Worm (Caenorhabditis elegans) whole organism, L3 larva: ENCODE measurements around the gene erfa-3.

Source experiments
- R02D3.7 ChIP-seq: fragments of 150-350 bp; optimal IDR thresholded peaks from 2 replicates; lab custom pipeline; 2014; ENCODE audit warnings: missing biosample characterization, missing genetic modification characterization
- ZK546.5 ChIP-seq: sonication (generic microtip); optimal IDR thresholded peaks from 2 replicates; lab custom pipeline; 2017; ENCODE audit warnings: missing biosample characterization, missing genetic modification characterization
- aly-2 ChIP-seq: fragments of 150-350 bp; optimal IDR thresholded peaks from 2 replicates; lab custom pipeline; 2014; ENCODE audit warnings: missing biosample characterization, missing genetic modification characterization
- ama-1 ChIP-seq: fragments of 150-350 bp; optimal IDR thresholded peaks from 2 replicates; lab custom pipeline; 2018
- ceh-16 ChIP-seq: sonication (generic microtip); optimal IDR thresholded peaks from 2 replicates; lab custom pipeline; 2017; ENCODE audit warnings: missing biosample characterization, missing genetic modification characterization
- ceh-28 ChIP-seq: fragments of 150-350 bp; optimal IDR thresholded peaks from 2 replicates; lab custom pipeline; 2014; ENCODE audit warnings: missing biosample characterization, missing genetic modification reagents, missing genetic modification characterization
- ceh-82 ChIP-seq: fragments of 150-350 bp; optimal IDR thresholded peaks from 2 replicates; lab custom pipeline; 2014; ENCODE audit warnings: missing biosample characterization, missing genetic modification characterization
- ceh-9 ChIP-seq: sonication (generic microtip); optimal IDR thresholded peaks from 2 replicates; lab custom pipeline; 2018; ENCODE audit warnings: missing biosample characterization, missing genetic modification characterization
- daf-12 ChIP-seq: fragments of 150-350 bp; optimal IDR thresholded peaks from 2 replicates; lab custom pipeline; 2014; ENCODE audit warnings: missing biosample characterization, missing genetic modification reagents, missing genetic modification characterization
- egl-27 ChIP-seq: sonication (generic microtip); optimal IDR thresholded peaks from 4 replicates; lab custom pipeline; 2017; ENCODE audit warnings: missing biosample characterization, missing genetic modification reagents, missing genetic modification characterization
- egl-5 ChIP-seq: fragments of 150-350 bp; optimal IDR thresholded peaks from 2 replicates; lab custom pipeline; 2017; ENCODE audit warnings: missing biosample characterization, missing genetic modification reagents, missing genetic modification characterization, inconsistent platforms
- elt-1 ChIP-seq: fragments of 150-350 bp; optimal IDR thresholded peaks from 2 replicates; lab custom pipeline; 2014; ENCODE audit warnings: missing biosample characterization, missing genetic modification characterization
- elt-2 ChIP-seq: sonication (generic microtip); optimal IDR thresholded peaks from 2 replicates; lab custom pipeline; 2016; ENCODE audit warnings: missing genetic modification reagents, mild to moderate bottlenecking, missing genetic modification characterization, missing compliant biosample characterization
- elt-3 ChIP-seq, 3 experiments: fragments of 150-350 bp in 1 of 3; sonication (generic microtip) in 2 of 3; optimal IDR thresholded peaks; 2 replicates in 2 of 3; 4 replicates in 1 of 3; lab custom pipeline; 2014 to 2017; ENCODE audit warnings: missing biosample characterization in 3 of 3, missing genetic modification characterization in 3 of 3
- eor-1 ChIP-seq, 2 experiments: fragments of 150-350 bp; optimal IDR thresholded peaks; 2 replicates each; lab custom pipeline; 2014 to 2018; ENCODE audit warnings: missing biosample characterization in 2 of 2, missing genetic modification characterization in 2 of 2
- fkh-10 ChIP-seq: sonication (generic microtip); optimal IDR thresholded peaks from 2 replicates; lab custom pipeline; 2017; ENCODE audit warnings: missing biosample characterization, missing genetic modification reagents, missing genetic modification characterization
- fkh-2 ChIP-seq: fragments of 150-350 bp; optimal IDR thresholded peaks from 2 replicates; lab custom pipeline; 2014; ENCODE audit warnings: missing biosample characterization, missing genetic modification reagents, missing genetic modification characterization
- fos-1 ChIP-seq: fragments of 150-350 bp; optimal IDR thresholded peaks from 2 replicates; lab custom pipeline; 2014; ENCODE audit warnings: missing biosample characterization, missing genetic modification characterization
- hmg-11 ChIP-seq: sonication (generic microtip); optimal IDR thresholded peaks from 2 replicates; lab custom pipeline; 2016; ENCODE audit warnings: missing genetic modification characterization, missing compliant biosample characterization
- jun-1 ChIP-seq: fragments of 150-350 bp; optimal IDR thresholded peaks from 2 replicates; lab custom pipeline; 2014; ENCODE audit warnings: missing biosample characterization, missing genetic modification reagents, missing genetic modification characterization
- lin-15B ChIP-seq: fragments of 150-350 bp; optimal IDR thresholded peaks from 2 replicates; lab custom pipeline; 2014; ENCODE audit warnings: missing biosample characterization, missing genetic modification characterization
- lin-39 ChIP-seq: fragments of 150-350 bp; optimal IDR thresholded peaks from 2 replicates; lab custom pipeline; 2018; ENCODE audit warnings: missing biosample characterization, missing genetic modification reagents, missing genetic modification characterization
- lsy-12 ChIP-seq: sonication (generic microtip); optimal IDR thresholded peaks from 2 replicates; lab custom pipeline; 2016; ENCODE audit warnings: mild to moderate bottlenecking, missing genetic modification characterization, missing compliant biosample characterization
- mdl-1 ChIP-seq: fragments of 150-350 bp; optimal IDR thresholded peaks from 2 replicates; lab custom pipeline; 2014; ENCODE audit warnings: missing biosample characterization, missing genetic modification characterization
- mml-1 ChIP-seq: fragments of 150-350 bp; sonication (generic microtip); optimal IDR thresholded peaks from 3 replicates; lab custom pipeline; 2014; ENCODE audit warnings: missing biosample characterization, missing genetic modification characterization
- nfya-1 ChIP-seq: sonication (generic microtip); optimal IDR thresholded peaks from 2 replicates; lab custom pipeline; 2017; ENCODE audit warnings: missing genetic modification characterization, mild to moderate bottlenecking, missing compliant biosample characterization, antibody characterized with exemption, moderate library complexity; ENCODE audit not compliant: insufficient read depth
- nhr-11 ChIP-seq: fragments of 150-350 bp; optimal IDR thresholded peaks from 2 replicates; lab custom pipeline; 2014; ENCODE audit warnings: missing biosample characterization, missing genetic modification characterization
- nhr-12 ChIP-seq: fragments of 150-350 bp; optimal IDR thresholded peaks from 2 replicates; lab custom pipeline; 2014; ENCODE audit warnings: missing biosample characterization, missing genetic modification characterization
- nhr-23 ChIP-seq: fragments of 150-350 bp; optimal IDR thresholded peaks from 2 replicates; lab custom pipeline; 2014; ENCODE audit warnings: missing biosample characterization, missing genetic modification reagents, missing genetic modification characterization
- nhr-237 ChIP-seq: fragments of 150-350 bp; optimal IDR thresholded peaks from 2 replicates; lab custom pipeline; 2014; ENCODE audit warnings: missing biosample characterization, missing genetic modification characterization
- nhr-25 ChIP-seq: sonication (generic microtip); optimal IDR thresholded peaks from 2 replicates; lab custom pipeline; 2017; ENCODE audit warnings: missing biosample characterization, missing genetic modification characterization
- nhr-28 ChIP-seq: fragments of 150-350 bp; optimal IDR thresholded peaks from 2 replicates; lab custom pipeline; 2014; ENCODE audit warnings: missing biosample characterization, missing genetic modification characterization
- nhr-43 ChIP-seq: sonication (generic microtip); optimal IDR thresholded peaks from 2 replicates; lab custom pipeline; 2016; ENCODE audit warnings: mild to moderate bottlenecking, missing genetic modification characterization, missing compliant biosample characterization; ENCODE audit not compliant: poor library complexity, severe bottlenecking
- nhr-67 ChIP-seq: fragments of 150-350 bp; optimal IDR thresholded peaks from 2 replicates; lab custom pipeline; 2014; ENCODE audit warnings: missing biosample characterization, missing genetic modification characterization
- nhr-76 ChIP-seq: fragments of 150-350 bp; sonication (generic microtip); optimal IDR thresholded peaks from 5 replicates; lab custom pipeline; 2014; ENCODE audit warnings: missing biosample characterization, missing genetic modification characterization
- nhr-77 ChIP-seq: fragments of 150-350 bp; optimal IDR thresholded peaks from 2 replicates; lab custom pipeline; 2014; ENCODE audit warnings: missing biosample characterization, missing genetic modification characterization
- pha-4 ChIP-seq: fragments of 150-350 bp; optimal IDR thresholded peaks from 2 replicates; lab custom pipeline; 2014; ENCODE audit warnings: missing biosample characterization, missing genetic modification reagents, missing genetic modification characterization
- pqm-1 ChIP-seq: fragments of 150-350 bp; optimal IDR thresholded peaks from 2 replicates; lab custom pipeline; 2017; ENCODE audit warnings: missing biosample characterization, missing genetic modification characterization, inconsistent platforms
- sea-2 ChIP-seq: fragments of 150-350 bp; sonication (generic microtip); optimal IDR thresholded peaks from 4 replicates; lab custom pipeline; 2014; ENCODE audit warnings: missing biosample characterization, missing genetic modification reagents, missing genetic modification characterization
- skn-1 ChIP-seq: fragments of 150-350 bp; optimal IDR thresholded peaks from 2 replicates; lab custom pipeline; 2014; ENCODE audit warnings: missing biosample characterization, missing genetic modification characterization
- snpc-4 ChIP-seq: fragments of 150-350 bp; optimal IDR thresholded peaks from 2 replicates; lab custom pipeline; 2014; ENCODE audit warnings: missing biosample characterization, missing genetic modification characterization
- tbx-2 ChIP-seq: sonication (generic microtip); optimal IDR thresholded peaks from 2 replicates; lab custom pipeline; 2016; ENCODE audit warnings: mild to moderate bottlenecking, missing genetic modification characterization, missing compliant biosample characterization
- unc-39 ChIP-seq: sonication (generic microtip); optimal IDR thresholded peaks from 4 replicates; lab custom pipeline; 2017; ENCODE audit warnings: missing biosample characterization, missing genetic modification characterization
- unc-62 ChIP-seq: fragments of 150-350 bp; sonication (generic microtip); optimal IDR thresholded peaks from 4 replicates; lab custom pipeline; 2014; ENCODE audit warnings: missing biosample characterization, missing genetic modification reagents, missing genetic modification characterization
- zag-1 ChIP-seq: fragments of 150-350 bp; optimal IDR thresholded peaks from 2 replicates; lab custom pipeline; 2014; ENCODE audit warnings: missing biosample characterization, missing genetic modification characterization
- ztf-11 ChIP-seq: fragments of 150-350 bp; optimal IDR thresholded peaks from 2 replicates; lab custom pipeline; 2014; ENCODE audit warnings: missing biosample characterization, missing genetic modification characterization
- ztf-4 ChIP-seq: fragments of 150-350 bp; optimal IDR thresholded peaks from 2 replicates; lab custom pipeline; 2014; ENCODE audit warnings: missing biosample characterization, missing genetic modification characterization

erfa-3 gene

DNA sequence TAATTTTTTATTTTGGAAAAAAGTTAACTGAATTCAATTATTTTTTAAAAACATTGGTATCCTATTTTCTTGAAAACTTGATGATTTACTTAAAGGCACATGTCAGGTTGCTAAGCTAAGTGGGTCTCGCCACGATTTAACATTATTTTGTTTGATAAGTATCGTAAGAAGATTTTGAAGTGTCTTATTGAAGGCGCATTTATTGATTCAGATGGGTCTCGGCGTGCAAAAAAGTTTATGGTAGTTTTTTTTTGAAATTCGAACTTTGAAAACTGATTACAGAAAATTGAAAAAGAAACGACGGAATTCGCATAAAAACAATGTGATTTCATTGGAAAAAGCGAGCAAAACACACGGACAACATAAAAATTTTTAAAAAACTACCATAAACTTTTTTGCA is 29.9 kb downstream of the erfa-3 start:
- no peak for TF ChIP-seq unc-39 (tag; lab: Kevin White, UChicago)

- TF ChIP-seq sea-2 (no peak), tbx-2 (tag; lab: Kevin White, UChicago) (peak; percentile 17), nhr-12 (tag; lab: Kevin White, UChicago) (no peak), nhr-76 (tag; lab: Kevin White, UChicago) (no peak), nhr-77 (no peak), ceh-9 (no peak), daf-12 (tag; lab: Kevin White, UChicago) (no peak), nfya-1 (tag; lab: Kevin White, UChicago) (peak; percentile 12), pha-4 (tag; lab: Kevin White, UChicago) (peak; percentile 36), fos-1 (tag; lab: Kevin White, UChicago) (no peak), ceh-28 (tag; lab: Kevin White, UChicago) (peak; percentile 1), elt-3 (tag; optimal IDR thresholded peaks at IDR 0.05; lab: Kevin White, UChicago) (no peak), elt-2 (tag; lab: Kevin White, UChicago) (no peak), snpc-4 (tag; lab: Kevin White, UChicago) (no peak), pqm-1 (no peak), zag-1 (tag; lab: Kevin White, UChicago) (no peak), elt-1 (no peak), fkh-10 (GFP tag; lab: Kevin White, UChicago) (no peak), nhr-237 (no peak), nhr-67 (no peak), fkh-2 (no peak), nhr-28 (tag; lab: Kevin White, UChicago) (no peak), unc-62 (no peak), skn-1 (tag; lab: Kevin White, UChicago) (no peak), hmg-11 (tag; lab: Kevin White, UChicago) (no peak), lin-15B (peak; percentile 7), nhr-25 (tag; lab: Kevin White, UChicago) (no peak), aly-2 (tag; lab: Kevin White, UChicago) (no peak), egl-5 (tag; lab: Kevin White, UChicago) (no peak), unc-39 (tag; lab: Kevin White, UChicago) (no peak), nhr-11 (tag; lab: Kevin White, UChicago) (peak; percentile 90), egl-27 (tag; lab: Kevin White, UChicago) (no peak), ceh-16 (tag; lab: Kevin White, UChicago) (no peak), eor-1 (tag; optimal IDR thresholded peaks at IDR 0.05; lab: Kevin White, UChicago) (no peak), lin-39 (tag; lab: Kevin White, UChicago) (no peak), ZK546.5 (no peak), nhr-43 (tag; lab: Kevin White, UChicago) (no peak), ztf-11 (tag; lab: Kevin White, UChicago) (no peak), nhr-23 (no peak), ceh-82 (no peak), jun-1 (tag; lab: Kevin White, UChicago) (no peak), ztf-4 (tag; lab: Kevin White, UChicago) (no peak), ama-1 (lab: Kevin White, UChicago) (peak; percentile 75), mml-1 (tag; lab: Kevin White, UChicago) (no peak), R02D3.7 (tag; lab: Kevin White, UChicago) (no peak), mdl-1 (no peak), lsy-12 (tag; lab: Kevin White, UChicago) (no peak)
Measured at ce11 chrV:11082475-11082874, 30.4 kb downstream of the erfa-3 start.
